Worm (Caenorhabditis elegans): ENCODE data around the gene T24E12.13.

T24E12.13 gene

DNA sequence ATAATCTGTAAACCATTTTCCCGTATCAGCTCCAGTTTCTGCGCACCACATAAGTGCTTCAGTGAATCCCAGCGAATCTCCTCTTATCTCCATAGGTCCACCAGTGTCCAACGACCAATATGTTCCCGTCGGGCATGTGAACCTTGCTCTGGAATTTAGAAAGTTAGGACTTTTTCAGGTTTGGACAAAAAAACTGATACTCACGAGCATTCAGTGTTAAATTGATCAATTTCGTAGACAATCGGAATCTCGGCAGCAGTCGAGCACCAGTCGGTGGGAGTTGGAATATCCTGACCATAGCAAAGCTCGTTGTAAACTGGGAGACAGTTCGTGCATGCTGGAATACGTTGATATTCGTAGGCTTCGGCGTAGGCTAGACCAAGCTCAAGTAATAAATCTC is 42.4 kb downstream of the T24E12.13 start:
- TF ChIP-seq nhr-25 (tag; optimal IDR thresholded peaks at IDR 0.05) (no peak), nhr-67 (tag; optimal IDR thresholded peaks at IDR 0.05) (no peak), ceh-82 (tag; optimal IDR thresholded peaks at IDR 0.05) (no peak), mml-1 (tag; optimal IDR thresholded peaks at IDR 0.05) (no peak), ztf-11 (tag; optimal IDR thresholded peaks at IDR 0.05) (no peak), lin-39 (tag; optimal IDR thresholded peaks at IDR 0.05) (no peak), daf-12 (tag; optimal IDR thresholded peaks at IDR 0.05) (no peak), sea-2 (GFP tag; optimal IDR thresholded peaks at IDR 0.05) (no peak), fkh-10 (GFP tag; optimal IDR thresholded peaks at IDR 0.05) (no peak), unc-62 (GFP tag; optimal IDR thresholded peaks at IDR 0.05) (no peak), ztf-4 (tag; optimal IDR thresholded peaks at IDR 0.05) (no peak), nhr-28 (tag; optimal IDR thresholded peaks at IDR 0.05) (no peak), hmg-11 (tag; optimal IDR thresholded peaks at IDR 0.05) (no peak), unc-39 (tag; optimal IDR thresholded peaks at IDR 0.05) (no peak), egl-5 (tag; optimal IDR thresholded peaks at IDR 0.05) (no peak), nhr-23 (tag; optimal IDR thresholded peaks at IDR 0.05) (no peak), lsy-12 (tag; optimal IDR thresholded peaks at IDR 0.05) (no peak), elt-2 (tag; optimal IDR thresholded peaks at IDR 0.05) (no peak), ZK546.5 (tag; optimal IDR thresholded peaks at IDR 0.05) (no peak), fos-1 (tag; optimal IDR thresholded peaks at IDR 0.05) (no peak)

DNA sequence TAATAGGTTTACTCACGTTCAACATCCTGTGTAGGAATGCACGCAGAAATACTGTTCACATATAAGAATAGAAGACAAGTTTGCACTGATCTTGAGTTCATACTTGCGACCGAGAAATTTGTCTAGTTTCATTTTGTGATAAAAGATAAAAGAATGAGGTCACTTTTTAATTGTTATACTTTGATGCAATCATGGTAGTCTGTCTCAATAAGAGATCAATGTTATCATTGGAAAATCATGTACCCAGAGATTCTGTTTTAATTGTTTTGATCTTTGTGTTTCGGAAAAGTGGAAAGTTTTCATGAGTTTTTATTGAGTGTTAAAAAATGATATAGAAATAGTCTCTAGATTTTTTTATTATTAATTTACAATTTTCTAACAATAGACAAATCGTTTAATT is 45.1 kb downstream of the T24E12.13 start, which contains the start of gene F54D10.9:
Gene F54D10.9, minus strand, starts transcription at position 101 of the 400 bp plus-strand sequence.
- TF ChIP-seq pqm-1 (tag; optimal IDR thresholded peaks at IDR 0.05) (no peak), R02D3.7 (tag; optimal IDR thresholded peaks at IDR 0.05) (no peak), mml-1 (tag; optimal IDR thresholded peaks at IDR 0.05) (no peak), snpc-4 (tag; optimal IDR thresholded peaks at IDR 0.05) (no peak), aly-2 (tag; optimal IDR thresholded peaks at IDR 0.05) (no peak), hmg-11 (tag; optimal IDR thresholded peaks at IDR 0.05) (no peak), egl-27 (tag; optimal IDR thresholded peaks at IDR 0.05) (no peak)

DNA sequence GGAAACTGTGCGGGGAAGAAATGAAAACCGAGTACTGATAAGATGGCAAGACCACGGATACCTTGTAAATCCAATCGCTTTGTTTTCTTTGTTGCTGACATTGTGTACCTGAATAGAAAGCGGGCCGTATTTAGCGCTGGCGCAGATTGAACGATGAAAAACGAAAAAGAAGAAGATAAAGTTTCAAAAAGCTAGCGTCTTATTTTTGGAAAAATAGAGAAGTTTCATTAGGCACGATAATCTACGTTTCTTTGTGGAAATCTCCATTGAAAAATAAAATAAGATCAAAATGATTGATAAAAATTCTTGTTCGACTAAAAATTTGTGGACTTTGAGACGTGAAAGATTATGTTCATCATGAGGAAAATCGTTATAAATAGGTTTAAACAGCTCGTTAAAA is 48.7 kb downstream of the T24E12.13 start, which contains the start of gene oac-4:
Gene oac-4, minus strand, starts transcription at position 101 of the 400 bp plus-strand sequence.
- TF ChIP-seq fos-1 (tag; optimal IDR thresholded peaks at IDR 0.05) (no peak), lin-15B (tag; optimal IDR thresholded peaks at IDR 0.05) (no peak), ztf-4 (tag; optimal IDR thresholded peaks at IDR 0.05) (no peak), lsy-12 (tag; optimal IDR thresholded peaks at IDR 0.05) (no peak), jun-1 (tag; optimal IDR thresholded peaks at IDR 0.05) (no peak), ceh-16 (tag; optimal IDR thresholded peaks at IDR 0.05) (no peak), elt-3 (tag; optimal IDR thresholded peaks at IDR 0.05) (no peak), ZK546.5 (tag; optimal IDR thresholded peaks at IDR 0.05) (no peak), elt-2 (tag; optimal IDR thresholded peaks at IDR 0.05) (no peak), ztf-11 (tag; optimal IDR thresholded peaks at IDR 0.05) (no peak), aly-2 (tag; optimal IDR thresholded peaks at IDR 0.05) (no peak), mdl-1 (tag; optimal IDR thresholded peaks at IDR 0.05) (no peak), unc-62 (GFP tag; optimal IDR thresholded peaks at IDR 0.05) (no peak), nhr-76 (tag; optimal IDR thresholded peaks at IDR 0.05) (no peak), nhr-43 (tag; optimal IDR thresholded peaks at IDR 0.05; ENCODE audit: poor library complexity, severe bottlenecking) (no peak), R02D3.7 (tag; optimal IDR thresholded peaks at IDR 0.05) (no peak), nhr-237 (tag; optimal IDR thresholded peaks at IDR 0.05) (no peak)

All from whole organism, L3 larva.